Fruit fly (Drosophila melanogaster) whole organism, wandering third instar larva: ENCODE results near the gene synr.

Experiments used
- Abd-B ChIP-seq: fragments of >200 bp; optimal IDR thresholded peaks from 2 replicates; lab custom pipeline; 2017; ENCODE audit warnings: missing biosample characterization, missing genetic modification characterization
- CG32264 ChIP-seq: fragments of 200-800 bp; sonication (Bioruptor generic); optimal IDR thresholded peaks from 2 replicates; lab custom pipeline; 2016; ENCODE audit warnings: missing biosample characterization, missing genetic modification characterization
- CG9705 ChIP-seq: fragments of 200-800 bp; sonication (Bioruptor generic); optimal IDR thresholded peaks from 2 replicates; lab custom pipeline; 2018; ENCODE audit warnings: missing biosample characterization, mild to moderate bottlenecking, missing genetic modification characterization
- CrebA ChIP-seq: fragments of 200-800 bp; sonication (Bioruptor generic); optimal IDR thresholded peaks from 2 replicates; lab custom pipeline; 2016; ENCODE audit warnings: missing biosample characterization, mild to moderate bottlenecking, missing genetic modification characterization, borderline replicate concordance
- Dfd ChIP-seq: fragments of >200 bp; optimal IDR thresholded peaks from 2 replicates; lab custom pipeline; 2017; ENCODE audit warnings: missing biosample characterization, missing genetic modification characterization
- Dif ChIP-seq: fragments of 200-275, 200-300 bp; sonication (Bioruptor generic); optimal IDR thresholded peaks from 2 replicates; lab custom pipeline; 2018; ENCODE audit warnings: missing biosample characterization, missing genetic modification characterization; ENCODE audit not compliant: partially characterized antibody
- GATAd ChIP-seq: sonication (Bioruptor generic); optimal IDR thresholded peaks from 2 replicates; lab custom pipeline; 2016; ENCODE audit warnings: missing biosample characterization, missing genetic modification characterization
- HLH106 ChIP-seq: fragments of 200-800 bp; optimal IDR thresholded peaks from 3 replicates; lab custom pipeline; 2019; ENCODE audit warnings: missing biosample characterization, mild to moderate bottlenecking, missing genetic modification characterization, moderate library complexity
- Hnf4 ChIP-seq: fragments of 200-800 bp; sonication (Bioruptor generic); optimal IDR thresholded peaks from 2 replicates; lab custom pipeline; 2016; ENCODE audit warnings: missing biosample characterization, mild to moderate bottlenecking, missing genetic modification characterization
- Hr78 ChIP-seq: fragments of >200 bp; optimal IDR thresholded peaks from 2 replicates; lab custom pipeline; 2017; ENCODE audit warnings: missing biosample characterization, missing genetic modification characterization
- Hr83 ChIP-seq: fragments of 200-300 bp; sonication (Bioruptor generic); optimal IDR thresholded peaks from 2 replicates; lab custom pipeline; 2016; ENCODE audit warnings: missing biosample characterization, mild to moderate bottlenecking, missing genetic modification characterization, moderate library complexity; ENCODE audit not compliant: poor library complexity, severe bottlenecking
- Jra ChIP-seq: sonication (Bioruptor generic); optimal IDR thresholded peaks from 2 replicates; lab custom pipeline; 2016; ENCODE audit warnings: missing biosample characterization, missing genetic modification characterization
- Mio ChIP-seq: sonication (Bioruptor generic); optimal IDR thresholded peaks from 2 replicates; lab custom pipeline; 2016; ENCODE audit warnings: missing biosample characterization, missing genetic modification characterization
- Myc ChIP-seq: fragments of >200 bp; optimal IDR thresholded peaks from 2 replicates; lab custom pipeline; 2017
- N ChIP-seq: fragments of >200 bp; optimal IDR thresholded peaks from 2 replicates; lab custom pipeline; 2018; ENCODE audit warnings: missing biosample characterization, missing external identifiers, missing genetic modification characterization
- OdsH ChIP-seq: fragments of 200-800 bp; sonication (Bioruptor generic); optimal IDR thresholded peaks from 2 replicates; lab custom pipeline; 2016; ENCODE audit warnings: missing biosample characterization, mild to moderate bottlenecking, missing genetic modification characterization
- Rel ChIP-seq, 2 experiments: fragments of 200-800 bp; sonication (Bioruptor generic) in 1 of 2; optimal IDR thresholded peaks; 2 replicates in 1 of 2; 3 replicates in 1 of 2; lab custom pipeline; 2016 to 2019; ENCODE audit warnings: mild to moderate bottlenecking in 2 of 2, missing biosample characterization in 2 of 2, missing genetic modification characterization in 2 of 2, moderate library complexity in 1 of 2
- Sp1 ChIP-seq: fragments of 200-800 bp; sonication (Bioruptor generic); optimal IDR thresholded peaks from 3 replicates; lab custom pipeline; 2019; ENCODE audit warnings: missing biosample characterization, mild to moderate bottlenecking, missing genetic modification characterization, moderate library complexity
- Vsx2 ChIP-seq: fragments of 200-300, 225-300 bp; sonication (Bioruptor generic); optimal IDR thresholded peaks from 2 replicates; lab custom pipeline; 2018; ENCODE audit warnings: missing biosample characterization, missing genetic modification characterization; ENCODE audit not compliant: partially characterized antibody
- br ChIP-seq: fragments of 200-800 bp; sonication (Bioruptor generic); optimal IDR thresholded peaks from 2 replicates; lab custom pipeline; 2016; ENCODE audit warnings: missing biosample characterization, missing genetic modification characterization
- brk ChIP-seq: fragments of 200-800 bp; sonication (Bioruptor generic); optimal IDR thresholded peaks from 2 replicates; lab custom pipeline; 2016; ENCODE audit warnings: missing biosample characterization, mild to moderate bottlenecking, missing genetic modification characterization
- dl ChIP-seq, 2 experiments: fragments of 175-275, 200-275 bp in 1 of 2; fragments of 200-275 bp in 1 of 2; sonication (Bioruptor generic); optimal IDR thresholded peaks; lab custom pipeline; 2018; ENCODE audit warnings: mild to moderate bottlenecking in 2 of 2, missing biosample characterization in 2 of 2, missing genetic modification characterization in 2 of 2, moderate library complexity in 2 of 2; ENCODE audit not compliant: partially characterized antibody in 2 of 2, insufficient read depth in 1 of 2
- dmrt93B ChIP-seq: fragments of 200-800 bp; sonication (Bioruptor generic); optimal IDR thresholded peaks from 2 replicates; lab custom pipeline; 2018; ENCODE audit warnings: missing biosample characterization, mild to moderate bottlenecking, missing genetic modification characterization
- dsf ChIP-seq: sonication (Bioruptor generic); optimal IDR thresholded peaks from 2 replicates; lab custom pipeline; 2016; ENCODE audit warnings: missing biosample characterization, missing genetic modification characterization, borderline replicate concordance
- ey ChIP-seq: fragments of 200-800 bp; sonication (Bioruptor generic); optimal IDR thresholded peaks from 2 replicates; lab custom pipeline; 2016; ENCODE audit warnings: missing biosample characterization, missing genetic modification characterization
- foxo ChIP-seq, 2 experiments: fragments of 200-800 bp; sonication (Bioruptor generic); optimal IDR thresholded peaks; 2 replicates in 1 of 2; 3 replicates in 1 of 2; lab custom pipeline; 2016 to 2017; ENCODE audit warnings: missing biosample characterization in 2 of 2, missing genetic modification characterization in 2 of 2
- fru ChIP-seq: fragments of 200-800 bp; sonication (Bioruptor generic); optimal IDR thresholded peaks from 3 replicates; lab custom pipeline; 2016; ENCODE audit warnings: missing biosample characterization, mild to moderate bottlenecking, missing genetic modification characterization
- h ChIP-seq: fragments of 200-800 bp; sonication (Bioruptor generic); optimal IDR thresholded peaks from 3 replicates; lab custom pipeline; 2016; ENCODE audit warnings: missing biosample characterization, mild to moderate bottlenecking, missing genetic modification characterization
- jim ChIP-seq: fragments of 175-275, 200-325 bp; sonication (Bioruptor generic); optimal IDR thresholded peaks from 2 replicates; lab custom pipeline; 2016; ENCODE audit warnings: missing biosample characterization, mild to moderate bottlenecking, missing genetic modification characterization
- lola ChIP-seq: fragments of >200 bp; optimal IDR thresholded peaks from 2 replicates; lab custom pipeline; 2017; ENCODE audit warnings: missing biosample characterization, missing genetic modification characterization
- pan ChIP-seq: fragments of >200 bp; optimal IDR thresholded peaks from 2 replicates; lab custom pipeline; 2017
- psq ChIP-seq: fragments of 200-800 bp; sonication (Bioruptor generic); optimal IDR thresholded peaks from 3 replicates; lab custom pipeline; 2017; ENCODE audit warnings: missing biosample characterization, mild to moderate bottlenecking, missing genetic modification characterization, moderate library complexity
- rgr ChIP-seq: fragments of 200-800 bp; sonication (Bioruptor generic); optimal IDR thresholded peaks from 3 replicates; lab custom pipeline; 2016; ENCODE audit warnings: missing biosample characterization, mild to moderate bottlenecking, missing genetic modification characterization
- sage ChIP-seq: fragments of 200-800 bp; sonication (Bioruptor generic); optimal IDR thresholded peaks from 2 replicates; lab custom pipeline; 2016; ENCODE audit warnings: missing biosample characterization, mild to moderate bottlenecking, missing genetic modification characterization
- sv ChIP-seq: fragments of 200-800 bp; sonication (Bioruptor generic); optimal IDR thresholded peaks from 3 replicates; lab custom pipeline; 2016; ENCODE audit warnings: missing biosample characterization, missing genetic modification characterization
- tai ChIP-seq: sonication (Bioruptor generic); optimal IDR thresholded peaks from 2 replicates; lab custom pipeline; 2016; ENCODE audit warnings: missing biosample characterization, missing genetic modification characterization
- usp ChIP-seq: fragments of >200 bp; optimal IDR thresholded peaks from 2 replicates; lab custom pipeline; 2017; ENCODE audit warnings: missing biosample characterization, missing genetic modification characterization
- woc ChIP-seq: sonication (Bioruptor generic); optimal IDR thresholded peaks from 2 replicates; lab custom pipeline; 2016; ENCODE audit warnings: missing biosample characterization, mild to moderate bottlenecking, missing genetic modification characterization

The synr gene

DNA sequence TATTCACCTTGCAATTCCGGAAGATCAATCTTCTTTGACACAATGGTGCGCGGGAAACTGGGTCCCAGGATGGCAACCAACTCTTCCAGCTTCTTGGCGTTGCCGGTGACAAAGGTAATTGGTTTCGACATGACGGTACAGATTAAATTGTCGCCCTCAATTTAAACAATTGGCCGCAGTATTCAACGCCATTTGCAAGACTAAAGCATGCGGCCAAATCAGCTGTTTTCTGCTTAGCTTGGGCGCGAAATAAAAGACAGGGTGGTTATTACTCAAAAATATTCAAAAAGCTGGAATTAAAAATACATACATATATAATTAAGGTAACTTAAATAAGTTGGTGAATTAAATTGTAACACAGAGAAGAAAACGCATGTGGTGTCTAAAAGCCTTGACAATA is 36.6 kb downstream of the synr start, which contains the start of gene CG8891:
TSS of gene CG8891 (minus strand) at position 242 of the 400 bp plus-strand sequence.
- TF ChIP-seq Jra (GFP tag; lab: Kevin White, UChicago) (no peak), N (no peak), psq (GFP tag; lab: Kevin White, UChicago) (no peak), fru (GFP tag; lab: Kevin White, UChicago) (no peak), br (GFP tag; lab: Kevin White, UChicago) (no peak), CG32264 (no peak), CG9705 (no peak), GATAd (no peak), usp (no peak)
- TF ChIP-seq, all 38 proteins: peak for 0

DNA sequence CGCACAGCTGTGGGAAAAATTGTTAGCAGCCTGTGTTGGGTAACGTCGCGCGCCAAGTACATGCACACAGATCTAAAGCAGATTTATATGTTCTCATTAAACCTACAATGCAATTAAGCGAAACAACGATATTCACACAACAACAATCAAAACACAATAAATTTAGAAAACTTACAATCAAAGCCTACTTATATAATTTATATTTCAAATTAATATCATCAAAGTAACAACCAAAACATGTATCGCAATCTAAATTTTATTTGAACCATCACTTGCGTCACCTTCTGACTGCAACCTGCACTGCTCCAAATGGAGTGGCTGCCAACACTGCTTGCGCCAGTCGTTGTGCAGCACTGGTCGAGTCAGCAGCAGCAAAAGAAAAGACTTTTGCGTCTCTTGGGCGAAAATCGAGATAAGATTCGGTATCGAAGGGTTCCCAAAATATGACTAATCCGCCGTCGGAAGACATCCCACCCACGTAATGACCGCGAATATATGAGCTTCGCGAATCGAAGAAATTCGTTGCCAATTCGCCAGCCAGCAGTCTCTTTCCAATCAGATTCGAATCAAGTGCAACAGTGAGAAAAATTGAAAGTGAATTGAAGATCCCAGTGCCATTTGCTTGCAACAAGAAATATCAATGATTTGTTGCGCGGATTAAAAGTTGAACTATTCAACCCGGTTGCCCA is 38.9 kb downstream of the synr start, which contains the start of the genes CG8892 and CG34126:
TSS of gene CG8892 (minus strand) at position 315 of the 689 bp plus-strand sequence.
TSS of gene CG34126 (plus strand) at position 337 of the 689 bp plus-strand sequence.
- TF ChIP-seq Hnf4 (GFP tag; lab: Kevin White, UChicago) (peak; percentile 98), usp (no peak), Hr83 (GFP tag; lab: Kevin White, UChicago) (peak; percentile 97), Jra (GFP tag; lab: Kevin White, UChicago) (peak; percentile 97), dsf (GFP tag; lab: Kevin White, UChicago) (peak; percentile 95), Myc (lab: Kevin White, UChicago) (peak; percentile 62), Sp1 (GFP tag; lab: Kevin White, UChicago) (peak; percentile 97), OdsH (GFP tag; lab: Kevin White, UChicago) (peak; percentile 97), pan (lab: Kevin White, UChicago) (no peak), Mio (peak; percentile 92), CG9705 (peak; percentile 98), Dfd (no peak), dmrt93B (GFP tag; lab: Kevin White, UChicago) (peak; percentile 99), ey (GFP tag; lab: Kevin White, UChicago) (peak; percentile 97), Dif (no peak), fru (GFP tag; lab: Kevin White, UChicago) (peak; percentile 98), jim (peak; percentile 93), CrebA (no peak), sage (peak; percentile 91), psq (GFP tag; lab: Kevin White, UChicago) (peak; percentile 97), brk (GFP tag; lab: Kevin White, UChicago) (peak; percentile 95), GATAd (peak; percentile 94), Rel (GFP tag; optimal IDR thresholded peaks at IDR 0.05; lab: Kevin White, UChicago) (peak; percentile 89), Rel (tag; optimal IDR thresholded peaks at IDR 0.05; lab: Kevin White, UChicago) (peak; percentile 87), lola (GFP tag; lab: Kevin White, UChicago) (no peak), Hr78 (GFP tag; lab: Kevin White, UChicago) (no peak), Abd-B (GFP tag; lab: Kevin White, UChicago) (no peak), HLH106 (tag; lab: Kevin White, UChicago) (peak; percentile 99), woc (GFP tag; lab: Kevin White, UChicago) (peak; percentile 98), N (no peak), dl (GFP tag; optimal IDR thresholded peaks at IDR 0.05; lab: Kevin White, UChicago; ENCODE audit: insufficient read depth in 1 of 2, partially characterized antibody in 2 of 2) (no peak), sv (GFP tag; lab: Kevin White, UChicago) (peak; percentile 99), h (peak; percentile 98), tai (GFP tag; lab: Kevin White, UChicago) (no peak), foxo (GFP tag; optimal IDR thresholded peaks at IDR 0.05; lab: Kevin White, UChicago) (peak; percentile 91 to 99), br (GFP tag; lab: Kevin White, UChicago) (peak; percentile 98), rgr (GFP tag; lab: Kevin White, UChicago) (peak; percentile 98), Vsx2 (GFP tag; lab: Kevin White, UChicago) (no peak), CG32264 (peak; percentile 93)
